Fruit fly (Drosophila melanogaster) whole organism: ENCODE results near the gene SPR.

Source experiments
- CG8478 ChIP-seq: fragments of >200 bp; optimal IDR thresholded peaks from 2 replicates; lab custom pipeline; 2018; ENCODE audit warnings: inconsistent platforms
- Dll ChIP-seq: fragments of >200 bp; optimal IDR thresholded peaks from 2 replicates; lab custom pipeline; 2017
- pan ChIP-seq: fragments of >200 bp; optimal IDR thresholded peaks from 2 replicates; lab custom pipeline; 2017

dm6 chrX:5410749-5411148, 35.7 kb upstream of the SPR start, which contains the start of gene NAAT1:
- no peak for TF ChIP-seq Dll
- TF ChIP-seq CG8478 (lab: Kevin White, UChicago), result no peak
- TF ChIP-seq pan (lab: Kevin White, UChicago), result no peak
